Worm (Caenorhabditis elegans) whole organism, early embryonic: ENCODE data around the gene R151.2.

Experiments used
- B0310.2 ChIP-seq: sonication (generic microtip); optimal IDR thresholded peaks from 2 replicates; lab custom pipeline; 2016; ENCODE audit warnings: mild to moderate bottlenecking, missing genetic modification characterization, missing compliant biosample characterization
- F13C5.2 ChIP-seq: sonication (generic microtip); optimal IDR thresholded peaks from 2 replicates; lab custom pipeline; 2017; ENCODE audit warnings: mild to moderate bottlenecking, missing genetic modification characterization, inconsistent platforms, missing compliant biosample characterization
- aly-1 ChIP-seq: sonication (generic microtip); optimal IDR thresholded peaks from 2 replicates; lab custom pipeline; 2016; ENCODE audit warnings: missing genetic modification characterization, missing compliant biosample characterization
- ama-1 ChIP-seq: fragments of 150-350 bp; optimal IDR thresholded peaks from 2 replicates; lab custom pipeline; 2014
- ceh-13 ChIP-seq: fragments of 200-800 bp; sonication (Bioruptor generic); optimal IDR thresholded peaks from 2 replicates; lab custom pipeline; 2018; ENCODE audit warnings: mild to moderate bottlenecking, missing genetic modification characterization, missing compliant biosample characterization
- ceh-36 ChIP-seq: sonication (generic microtip); optimal IDR thresholded peaks from 2 replicates; lab custom pipeline; 2016; ENCODE audit warnings: missing genetic modification characterization, inconsistent platforms, missing compliant biosample characterization
- ets-7 ChIP-seq: sonication (generic microtip); optimal IDR thresholded peaks from 2 replicates; lab custom pipeline; 2016; ENCODE audit warnings: missing genotype, missing genetic modification characterization, missing compliant biosample characterization
- flt-1 ChIP-seq: fragments of 200-800 bp; sonication (Bioruptor generic); IDR thresholded peaks from 2 replicates; pipeline ENCODE4 v1.3.6; 2022; ENCODE audit warnings: missing genetic modification characterization, missing compliant biosample characterization
- hmbx-1 ChIP-seq: sonication (generic microtip); optimal IDR thresholded peaks from 2 replicates; lab custom pipeline; 2016; ENCODE audit warnings: mild to moderate bottlenecking, missing genetic modification characterization, missing compliant biosample characterization
- hmg-4 ChIP-seq: fragments of 200-800 bp; sonication (Bioruptor generic); optimal IDR thresholded peaks from 2 replicates; lab custom pipeline; 2018; ENCODE audit warnings: mild to moderate bottlenecking, missing genetic modification characterization, missing compliant biosample characterization
- hnd-1 ChIP-seq: sonication (generic microtip); optimal IDR thresholded peaks from 2 replicates; lab custom pipeline; 2016; ENCODE audit warnings: missing genetic modification characterization, missing compliant biosample characterization
- pes-1 ChIP-seq: fragments of 200-800 bp; sonication (Bioruptor generic); IDR thresholded peaks from 2 replicates; pipeline ENCODE4 v1.3.6; 2022; ENCODE audit warnings: missing genetic modification reagents, missing genetic modification characterization, missing compliant biosample characterization
- scrt-1 ChIP-seq: fragments of 200-800 bp; sonication (Bioruptor generic); IDR thresholded peaks from 2 replicates; pipeline ENCODE4 v1.3.6; 2022; ENCODE audit warnings: missing genetic modification characterization, missing compliant biosample characterization
- sea-1 ChIP-seq: fragments of 200-800 bp; sonication (Bioruptor generic); conservative IDR thresholded peaks from 2 replicates; pipeline ENCODE4 v1.3.6; 2022; ENCODE audit warnings: missing genetic modification characterization, missing compliant biosample characterization
- tbx-11 ChIP-seq: fragments of 200-800 bp; sonication (Bioruptor generic); IDR thresholded peaks from 2 replicates; pipeline ENCODE4 v1.3.6; 2022; ENCODE audit warnings: missing genetic modification characterization, missing compliant biosample characterization
- tbx-37 ChIP-seq: fragments of 200-800 bp; sonication (Bioruptor generic); conservative IDR thresholded peaks from 2 replicates; pipeline ENCODE4 v1.3.6; 2022; ENCODE audit warnings: missing genetic modification reagents, missing genetic modification characterization, missing compliant biosample characterization
- tra-4 ChIP-seq: sonication (generic microtip); optimal IDR thresholded peaks from 2 replicates; lab custom pipeline; 2017; ENCODE audit warnings: missing genetic modification characterization, missing compliant biosample characterization

R151.2 gene

ce11 chrIII:7201378-7202256 is 8.2 kb upstream of the R151.2 start, which contains the start of gene dpy-31:
Gene dpy-31, plus strand, starts transcription at chrIII:7202206.
- TF ChIP-seq hmbx-1 (tag; lab: Kevin White, UChicago) (no peak), F13C5.2 (tag; lab: Kevin White, UChicago) (no peak), ceh-13 (GFP tag; lab: Kevin White, UChicago) (no peak), ceh-36 (tag; lab: Kevin White, UChicago) (no peak), aly-1 (no peak), tbx-11 (GFP tag; lab: Robert Waterston, UW) (no peak), sea-1 (GFP tag; lab: Robert Waterston, UW) (no peak)

- TF ChIP-seq aly-1 (no peak), hnd-1 (tag; lab: Kevin White, UChicago) (no peak), ceh-36 (tag; lab: Kevin White, UChicago) (no peak), F13C5.2 (tag; lab: Kevin White, UChicago) (no peak), ama-1 (lab: Kevin White, UChicago) (no peak), flt-1 (GFP tag; lab: Robert Waterston, UW) (no peak), hmbx-1 (tag; lab: Kevin White, UChicago) (no peak), ets-7 (no peak), tbx-11 (GFP tag; lab: Robert Waterston, UW) (no peak), sea-1 (GFP tag; lab: Robert Waterston, UW) (no peak), ceh-13 (GFP tag; lab: Kevin White, UChicago) (no peak), scrt-1 (GFP tag; lab: Robert Waterston, UW) (no peak), hmg-4 (GFP tag; lab: Kevin White, UChicago) (no peak), tra-4 (tag; lab: Kevin White, UChicago) (no peak), tbx-37 (no peak), pes-1 (no peak), B0310.2 (tag; lab: Kevin White, UChicago) (no peak)
These were observed 6.5 kb upstream of the R151.2 start for ce11 chrIII:7203130-7203775.

ce11 chrIII:7207903-7208497 is 1.8 kb upstream of the R151.2 start, which contains the start of gene rpl-6:
Gene rpl-6, plus strand, starts transcription at chrIII:7208447.
- TF ChIP-seq F13C5.2 (tag; lab: Kevin White, UChicago): peak; percentile 69
- TF ChIP-seq ets-7: no peak
- no peak for TF ChIP-seq scrt-1 (GFP tag; lab: Robert Waterston, UW)
- TF ChIP-seq tbx-37: no peak

ce11 chrIII:7210486-7210885 is 719 bp downstream of the R151.2 start:
- no peak for TF ChIP-seq B0310.2 (tag; lab: Kevin White, UChicago)
- no peak for TF ChIP-seq ceh-13 (GFP tag; lab: Kevin White, UChicago)
- TF ChIP-seq hnd-1 (tag; lab: Kevin White, UChicago): no peak
- no peak for TF ChIP-seq pes-1
- TF ChIP-seq ama-1 (lab: Kevin White, UChicago): no peak
- TF ChIP-seq hmbx-1 (tag; lab: Kevin White, UChicago): no peak
- TF ChIP-seq tbx-11 (GFP tag; lab: Robert Waterston, UW): no peak
- no peak for TF ChIP-seq F13C5.2 (tag; lab: Kevin White, UChicago)
- no peak for TF ChIP-seq scrt-1 (GFP tag; lab: Robert Waterston, UW)
- no peak for TF ChIP-seq ceh-36 (tag; lab: Kevin White, UChicago)
- no peak for TF ChIP-seq ets-7
- TF ChIP-seq flt-1 (GFP tag; lab: Robert Waterston, UW): no peak
- no peak for TF ChIP-seq hmg-4 (GFP tag; lab: Kevin White, UChicago)
- no peak for TF ChIP-seq tra-4 (tag; lab: Kevin White, UChicago)
- TF ChIP-seq aly-1: no peak
- no peak for TF ChIP-seq sea-1 (GFP tag; lab: Robert Waterston, UW)
- no peak for TF ChIP-seq tbx-37

ce11 chrIII:7212028-7212427 is 2.3 kb downstream of the R151.2 start:
- TF ChIP-seq F13C5.2 (tag; lab: Kevin White, UChicago) (no peak), hnd-1 (tag; lab: Kevin White, UChicago) (no peak), tbx-37 (no peak), pes-1 (no peak), ceh-36 (tag; lab: Kevin White, UChicago) (no peak)

- TF ChIP-seq hmbx-1 (tag; lab: Kevin White, UChicago) (no peak), aly-1 (no peak), hmg-4 (GFP tag; lab: Kevin White, UChicago) (no peak), hnd-1 (tag; lab: Kevin White, UChicago) (no peak), tra-4 (tag; lab: Kevin White, UChicago) (no peak), ama-1 (lab: Kevin White, UChicago) (no peak), B0310.2 (tag; lab: Kevin White, UChicago) (no peak), tbx-11 (GFP tag; lab: Robert Waterston, UW) (no peak), F13C5.2 (tag; lab: Kevin White, UChicago) (no peak), scrt-1 (GFP tag; lab: Robert Waterston, UW) (no peak), pes-1 (no peak), ceh-13 (GFP tag; lab: Kevin White, UChicago) (no peak), ceh-36 (tag; lab: Kevin White, UChicago) (no peak), sea-1 (GFP tag; lab: Robert Waterston, UW) (no peak), flt-1 (GFP tag; lab: Robert Waterston, UW) (no peak), ets-7 (no peak), tbx-37 (no peak)
These were observed 5.8 kb downstream of the R151.2 start for ce11 chrIII:7215532-7215931.
